Fruit fly (Drosophila melanogaster) whole organism, embryonic: ENCODE results near the gene schlank.

ENCODE experiments used
- Asciz ChIP-seq: fragments of 200-800 bp; sonication (Bioruptor generic); optimal IDR thresholded peaks from 2 replicates; lab custom pipeline; 2017; ENCODE audit warnings: missing biosample characterization, mild to moderate bottlenecking, missing genetic modification characterization, missing genetic modification reagents
- CG10979 ChIP-seq: fragments of 200-800 bp; sonication (Bioruptor generic); optimal IDR thresholded peaks from 2 replicates; lab custom pipeline; 2018; ENCODE audit warnings: missing biosample characterization, mild to moderate bottlenecking, missing genetic modification characterization, moderate library complexity
- CG11560 ChIP-seq: fragments of 200-800 bp; sonication (Bioruptor generic); IDR thresholded peaks from 3 replicates; pipeline ENCODE4 v1.3.6; 2022; ENCODE audit warnings: missing biosample characterization, missing genetic modification characterization
- CG11695 ChIP-seq: fragments of 200-800 bp; sonication (Bioruptor generic); IDR thresholded peaks from 3 replicates; pipeline ENCODE4 v1.3.6; 2022; ENCODE audit warnings: missing biosample characterization, missing genetic modification characterization
- CG12219 ChIP-seq: fragments of 200-800 bp; sonication (Bioruptor generic); optimal IDR thresholded peaks from 3 replicates; lab custom pipeline; 2018; ENCODE audit warnings: missing biosample characterization, mild to moderate bottlenecking, missing genetic modification characterization
- CG12391 ChIP-seq: fragments of 200-800 bp; sonication (Bioruptor generic); optimal IDR thresholded peaks from 3 replicates; lab custom pipeline; 2018; ENCODE audit warnings: missing biosample characterization, mild to moderate bottlenecking, missing genetic modification characterization, moderate library complexity
- CG12744 ChIP-seq: fragments of 200-800 bp; sonication (Bioruptor generic); optimal IDR thresholded peaks from 2 replicates; lab custom pipeline; 2016; ENCODE audit warnings: missing biosample characterization, missing genetic modification characterization
- CG13296 ChIP-seq: fragments of 200-800 bp; sonication (Bioruptor generic); optimal IDR thresholded peaks from 3 replicates; lab custom pipeline; 2018; ENCODE audit warnings: missing biosample characterization, mild to moderate bottlenecking, missing genetic modification characterization
- CG13624 ChIP-seq: fragments of 200-800 bp; sonication (Bioruptor generic); optimal IDR thresholded peaks from 2 replicates; lab custom pipeline; 2016; ENCODE audit warnings: missing biosample characterization, missing genetic modification characterization
- CG15696 ChIP-seq: fragments of 200-800 bp; sonication (Bioruptor generic); optimal IDR thresholded peaks from 2 replicates; lab custom pipeline; 2019; ENCODE audit warnings: missing biosample characterization, mild to moderate bottlenecking, missing genetic modification characterization, moderate library complexity
- CG18262 ChIP-seq: fragments of 200-800 bp; optimal IDR thresholded peaks from 3 replicates; lab custom pipeline; 2019; ENCODE audit warnings: missing biosample characterization, mild to moderate bottlenecking, missing genetic modification characterization, moderate library complexity
- CG30020 ChIP-seq: fragments of 200-800 bp; optimal IDR thresholded peaks from 2 replicates; lab custom pipeline; 2019; ENCODE audit warnings: missing biosample characterization, mild to moderate bottlenecking, missing genetic modification characterization, moderate library complexity
- CG31224 ChIP-seq: fragments of 200-800 bp; sonication (Bioruptor generic); IDR thresholded peaks from 2 replicates; pipeline ENCODE4 v1.3.6; 2022; ENCODE audit warnings: missing biosample characterization, missing genetic modification characterization
- CG31441 ChIP-seq: fragments of 200-800 bp; sonication (Bioruptor generic); IDR thresholded peaks from 2 replicates; pipeline ENCODE4 v1.3.6; 2022; ENCODE audit warnings: missing biosample characterization, missing genetic modification characterization
- CG32772 ChIP-seq: fragments of 200-800 bp; sonication (Bioruptor generic); IDR thresholded peaks from 2 replicates; pipeline ENCODE4 v1.3.6; 2022; ENCODE audit warnings: missing biosample characterization, missing genetic modification characterization
- CG4282 ChIP-seq: fragments of 200-800 bp; sonication (Bioruptor generic); optimal IDR thresholded peaks from 2 replicates; lab custom pipeline; 2016; ENCODE audit warnings: missing biosample characterization, missing genetic modification characterization
- CG4328 ChIP-seq: fragments of 200-800 bp; sonication (Bioruptor generic); optimal IDR thresholded peaks from 3 replicates; lab custom pipeline; 2017; ENCODE audit warnings: missing biosample characterization, missing genetic modification reagents, missing genetic modification characterization
- CG6689 ChIP-seq: fragments of 200-800 bp; sonication (Bioruptor generic); IDR thresholded peaks from 2 replicates; pipeline ENCODE4 v1.3.6; 2022; ENCODE audit warnings: missing biosample characterization, missing genetic modification characterization
- CG6791 ChIP-seq: fragments of 200-800 bp; sonication (Bioruptor generic); IDR thresholded peaks from 3 replicates; pipeline ENCODE4 v1.3.6; 2022; ENCODE audit warnings: missing biosample characterization, missing genetic modification characterization; ENCODE audit not compliant: partially characterized antibody
- CHES-1-like ChIP-seq: fragments of 200-800 bp; sonication (Bioruptor generic); optimal IDR thresholded peaks from 2 replicates; lab custom pipeline; 2016; ENCODE audit warnings: missing biosample characterization, missing genetic modification characterization
- CrebB ChIP-seq: fragments of 200-800 bp; sonication (Bioruptor generic); optimal IDR thresholded peaks from 3 replicates; lab custom pipeline; 2018; ENCODE audit warnings: missing biosample characterization, mild to moderate bottlenecking, missing genetic modification characterization
- Dad ChIP-seq: fragments of 200-800 bp; sonication (Bioruptor generic); optimal IDR thresholded peaks from 3 replicates; lab custom pipeline; 2016; ENCODE audit warnings: missing biosample characterization, missing genetic modification characterization
- Dek ChIP-seq: fragments of 200-800 bp; sonication (Bioruptor generic); optimal IDR thresholded peaks from 3 replicates; lab custom pipeline; 2019; ENCODE audit warnings: missing biosample characterization, mild to moderate bottlenecking, missing genetic modification characterization, moderate library complexity
- Gug ChIP-seq: fragments of 200-800 bp; sonication (Bioruptor generic); IDR thresholded peaks from 4 replicates; pipeline ENCODE4 v1.3.6; 2022; ENCODE audit warnings: missing biosample characterization, missing genetic modification characterization
- HHEX ChIP-seq: fragments of 200-800 bp; sonication (Bioruptor generic); optimal IDR thresholded peaks from 3 replicates; lab custom pipeline; 2017; ENCODE audit warnings: missing biosample characterization, mild to moderate bottlenecking, missing genetic modification characterization, missing genetic modification reagents
- HLH3B ChIP-seq: fragments of 200-800 bp; sonication (Bioruptor generic); IDR thresholded peaks from 2 replicates; pipeline ENCODE4 v1.3.6; 2022; ENCODE audit warnings: missing biosample characterization, missing genetic modification characterization
- Hmx ChIP-seq: fragments of 200-800 bp; sonication (Bioruptor generic); optimal IDR thresholded peaks from 2 replicates; lab custom pipeline; 2016; ENCODE audit warnings: missing biosample characterization, missing genetic modification characterization
- Mrtf ChIP-seq: fragments of 200-800 bp; sonication (Bioruptor generic); IDR thresholded peaks from 3 replicates; pipeline ENCODE4 v1.3.6; 2022; ENCODE audit warnings: missing biosample characterization, missing genetic modification characterization
- NC2α ChIP-seq: fragments of 200-800 bp; sonication (Bioruptor generic); optimal IDR thresholded peaks from 2 replicates; lab custom pipeline; 2016; ENCODE audit warnings: missing biosample characterization, missing genetic modification characterization
- Pdp1 ChIP-seq, 2 experiments: fragments of 200-800 bp; sonication (Bioruptor generic); optimal IDR thresholded peaks; 3 replicates each; lab custom pipeline; 2016; ENCODE audit warnings: missing biosample characterization in 2 of 2, missing genetic modification characterization in 2 of 2, mild to moderate bottlenecking in 1 of 2, moderate library complexity in 1 of 2
- Sin3A ChIP-seq: fragments of >200 bp; optimal IDR thresholded peaks from 2 replicates; lab custom pipeline; 2018
- ac ChIP-seq: fragments of 200-800 bp; sonication (Bioruptor generic); optimal IDR thresholded peaks from 3 replicates; lab custom pipeline; 2017; ENCODE audit warnings: missing biosample characterization, mild to moderate bottlenecking, missing genetic modification characterization
- al ChIP-seq: fragments of 200-800 bp; sonication (Bioruptor generic); IDR thresholded peaks from 2 replicates; pipeline ENCODE4 v1.3.6; 2022; ENCODE audit warnings: missing biosample characterization, missing genetic modification characterization
- ap ChIP-seq: fragments of 200-800 bp; sonication (Bioruptor generic); IDR thresholded peaks from 2 replicates; pipeline ENCODE4 v1.3.6; 2022; ENCODE audit warnings: missing biosample characterization, missing genetic modification characterization
- croc ChIP-seq: fragments of 200-800 bp; sonication (Bioruptor generic); conservative IDR thresholded peaks from 3 replicates; pipeline ENCODE4 v1.3.6; 2022; ENCODE audit warnings: missing biosample characterization, missing genetic modification characterization
- crp ChIP-seq, 2 experiments: fragments of 200-800 bp; sonication (Bioruptor generic); optimal IDR thresholded peaks; 2 replicates in 1 of 2; 3 replicates in 1 of 2; lab custom pipeline; 2017; ENCODE audit warnings: missing biosample characterization in 2 of 2, missing genetic modification characterization in 2 of 2, mild to moderate bottlenecking in 1 of 2, moderate library complexity in 1 of 2
- fd102C ChIP-seq: fragments of 200-800 bp; sonication (Bioruptor generic); optimal IDR thresholded peaks from 2 replicates; lab custom pipeline; 2018; ENCODE audit warnings: missing biosample characterization, mild to moderate bottlenecking, missing genetic modification characterization, moderate library complexity
- gce ChIP-seq: fragments of 200-800 bp; sonication (Bioruptor generic); IDR thresholded peaks from 3 replicates; pipeline ENCODE4 v1.3.6; 2022; ENCODE audit warnings: missing biosample characterization, missing genetic modification characterization
- grau ChIP-seq: fragments of 200-800 bp; optimal IDR thresholded peaks from 3 replicates; lab custom pipeline; 2019; ENCODE audit warnings: missing biosample characterization, mild to moderate bottlenecking, missing genetic modification characterization, moderate library complexity
- hth ChIP-seq: fragments of >200 bp; optimal IDR thresholded peaks from 2 replicates; lab custom pipeline; 2017; ENCODE audit warnings: inconsistent platforms
- jing ChIP-seq: fragments of 200-800 bp; sonication (Bioruptor generic); optimal IDR thresholded peaks from 2 replicates; lab custom pipeline; 2018; ENCODE audit warnings: missing biosample characterization, mild to moderate bottlenecking, missing genetic modification characterization
- kay ChIP-seq: fragments of 200-800 bp; sonication (Bioruptor generic); optimal IDR thresholded peaks from 2 replicates; lab custom pipeline; 2016; ENCODE audit warnings: missing biosample characterization, missing genetic modification characterization
- kni ChIP-seq: fragments of 200-800 bp; sonication (Bioruptor generic); optimal IDR thresholded peaks from 3 replicates; lab custom pipeline; 2017; ENCODE audit warnings: mild to moderate bottlenecking, missing biosample characterization, missing genetic modification reagents, missing genetic modification characterization
- lov ChIP-seq, 2 experiments: fragments of 200-800 bp in 1 of 2; fragments of >200 bp in 1 of 2; sonication (Bioruptor generic) in 1 of 2; IDR thresholded peaks in 1 of 2; optimal IDR thresholded peaks in 1 of 2; 2 replicates in 1 of 2; 3 replicates in 1 of 2; pipeline versions ENCODE4 v1.3.6 to Lab custom; 2017 to 2022; ENCODE audit warnings: missing biosample characterization in 1 of 2, missing genetic modification characterization in 1 of 2
- sens ChIP-seq: fragments of 200-800 bp; sonication (Bioruptor generic); peaks from one replicate; lab custom pipeline; 2016; ENCODE audit warnings: missing biosample characterization, missing genetic modification characterization
- seq ChIP-seq: fragments of 200-800 bp; sonication (Bioruptor generic); IDR thresholded peaks from 2 replicates; pipeline ENCODE4 v1.3.6; 2022; ENCODE audit warnings: missing biosample characterization, missing genetic modification characterization
- shn ChIP-seq: fragments of 200-800 bp; sonication (Bioruptor generic); optimal IDR thresholded peaks from 3 replicates; lab custom pipeline; 2016; ENCODE audit warnings: missing biosample characterization, missing genetic modification characterization
- sug ChIP-seq: fragments of 200-800 bp; optimal IDR thresholded peaks from 2 replicates; lab custom pipeline; 2019; ENCODE audit warnings: missing biosample characterization, mild to moderate bottlenecking, missing genetic modification characterization, moderate library complexity
- unc-4 ChIP-seq: fragments of 200-800 bp; sonication (Bioruptor generic); IDR thresholded peaks from 2 replicates; pipeline ENCODE4 v1.3.6; 2022; ENCODE audit warnings: missing biosample characterization, missing genetic modification characterization; ENCODE audit not compliant: partially characterized antibody
- vvl ChIP-seq: fragments of 200-800 bp; sonication (Bioruptor generic); IDR thresholded peaks from 2 replicates; pipeline ENCODE4 v1.3.6; 2022; ENCODE audit warnings: missing biosample characterization, missing genetic modification characterization
- zfh1 ChIP-seq: fragments of 200-800 bp; sonication (Bioruptor generic); IDR thresholded peaks from 3 replicates; pipeline ENCODE4 v1.3.6; 2022; ENCODE audit warnings: missing biosample characterization, missing genetic modification characterization

schlank gene

DNA sequence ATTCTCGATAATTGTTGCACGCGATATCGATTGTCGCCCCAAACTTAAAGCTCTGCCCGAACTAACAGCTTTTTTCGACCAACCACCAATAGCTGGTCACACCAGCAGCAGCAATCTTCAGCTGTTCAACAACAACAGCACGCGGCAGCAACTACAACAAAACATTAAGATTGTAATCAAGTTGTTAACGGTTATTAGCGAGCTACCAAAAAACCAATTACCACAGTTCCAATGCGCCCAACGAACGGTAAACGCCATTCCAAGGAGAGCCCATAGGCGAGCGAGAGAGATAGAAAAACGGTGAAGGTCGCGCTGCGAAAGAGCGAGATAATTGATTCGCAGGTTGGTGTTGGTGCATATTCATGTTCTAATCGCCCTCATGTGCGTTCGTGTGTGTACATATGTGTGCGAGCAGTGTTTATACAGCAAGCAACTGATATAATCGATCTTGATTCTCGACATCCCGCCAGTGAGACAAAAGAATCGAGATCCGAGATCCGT, 47.1 kb downstream of the schlank start, which contains the start of gene Efr (continued):
- TF ChIP-seq jing = no peak
- no peak for TF ChIP-seq CG31224 (GFP tag; lab: Robert Waterston, UW)
- TF ChIP-seq CG18262 (tag; lab: Kevin White, UChicago) = no peak
- no peak for TF ChIP-seq CG30020 (tag; lab: Kevin White, UChicago)
- peak; percentile 55 for TF ChIP-seq kni (GFP tag; lab: Kevin White, UChicago)
- TF ChIP-seq grau (tag; lab: Kevin White, UChicago) = no peak
- no peak for TF ChIP-seq ac (GFP tag; lab: Kevin White, UChicago)
- peak; percentile 48 for TF ChIP-seq sens (GFP tag; lab: Kevin White, UChicago)
- TF ChIP-seq shn (GFP tag; lab: Kevin White, UChicago) = no peak
- no peak for TF ChIP-seq fd102C
- TF ChIP-seq seq = no peak
- TF ChIP-seq Asciz (GFP tag; lab: Kevin White, UChicago) = no peak
- TF ChIP-seq sug (tag; lab: Kevin White, UChicago) = peak; percentile 71
- peak; percentile 47 for TF ChIP-seq CG4328
- TF ChIP-seq NC2α = no peak
- no peak for TF ChIP-seq CHES-1-like (GFP tag; lab: Kevin White, UChicago)
- no peak for TF ChIP-seq hth
- no peak for TF ChIP-seq Dek (tag; lab: Kevin White, UChicago)
- peak; percentile 52 for TF ChIP-seq unc-4 (GFP tag; lab: Robert Waterston, UW)
- TF ChIP-seq CG11560 (tag; lab: Robert Waterston, UW) = no peak
- no peak for TF ChIP-seq croc (GFP tag; lab: Robert Waterston, UW)
- no peak for TF ChIP-seq Sin3A (lab: Kevin White, UChicago)
- TF ChIP-seq Gug (GFP tag; lab: Robert Waterston, UW) = no peak
- no peak for TF ChIP-seq CG12391 (tag; lab: Kevin White, UChicago)
- no peak for TF ChIP-seq CG6689 (GFP tag; lab: Robert Waterston, UW)
- no peak for TF ChIP-seq CG12744 (GFP tag; lab: Kevin White, UChicago)
- TF ChIP-seq Pdp1 (GFP tag; optimal IDR thresholded peaks at IDR 0.05; lab: Kevin White, UChicago) = peak in 1 of 2 experiments; percentile 50
- TF ChIP-seq CG31441 (GFP tag; lab: Robert Waterston, UW) = no peak
- TF ChIP-seq crp (GFP tag; optimal IDR thresholded peaks at IDR 0.05; lab: Kevin White, UChicago) = peak in 1 of 2 experiments; percentile 83
- peak; percentile 36 for TF ChIP-seq HHEX (GFP tag; lab: Kevin White, UChicago)
- no peak for TF ChIP-seq kay (GFP tag; lab: Kevin White, UChicago)
- no peak for TF ChIP-seq HLH3B (GFP tag; lab: Robert Waterston, UW)
- peak; percentile 32; the same call in 1 of the 2 replicates for TF ChIP-seq vvl
- TF ChIP-seq CG6791 (GFP tag; lab: Robert Waterston, UW) = no peak
- no peak for TF ChIP-seq zfh1
- TF ChIP-seq CG13296 (GFP tag; lab: Kevin White, UChicago) = peak; percentile 31
- no peak for TF ChIP-seq Mrtf
- TF ChIP-seq CG10979 (tag; lab: Kevin White, UChicago) = no peak
- no peak for TF ChIP-seq lov (optimal IDR thresholded peaks at IDR 0.05; lab: Kevin White, UChicago)
- 0 out of 3 replicates have a peak, but pooled peaks have one; percentile 30 for TF ChIP-seq lov (GFP tag; IDR thresholded peaks at IDR 0.05; lab: Robert Waterston, UW)
- TF ChIP-seq CG13624 (GFP tag; lab: Kevin White, UChicago) = no peak
- no peak for TF ChIP-seq ap (GFP tag; lab: Robert Waterston, UW)
- no peak for TF ChIP-seq CG15696 (tag; lab: Kevin White, UChicago)
- no peak for TF ChIP-seq Dad (GFP tag; lab: Kevin White, UChicago)
- no peak for TF ChIP-seq al (GFP tag; lab: Robert Waterston, UW)
- no peak for TF ChIP-seq CG32772 (GFP tag; lab: Robert Waterston, UW)
- no peak for TF ChIP-seq Hmx
- peak; percentile 28 for TF ChIP-seq CrebB (tag; lab: Kevin White, UChicago)
- TF ChIP-seq CG12219 = no peak
- no peak for TF ChIP-seq CG4282
- TF ChIP-seq gce (GFP tag; lab: Robert Waterston, UW) = no peak
- TF ChIP-seq CG11695 (GFP tag; lab: Robert Waterston, UW) = no peak
